Fruit fly (Drosophila melanogaster) whole organism, embryonic: ENCODE measurements around the gene CG15772.
A peak's percentile ranks its signal among the peaks of the same experiment; 100 is the strongest.

ENCODE experiments used
- Abd-B ChIP-seq: fragments of 200-800 bp; sonication (Bioruptor generic); optimal IDR thresholded peaks from 2 replicates; lab custom pipeline; 2018; ENCODE audit warnings: missing biosample characterization, mild to moderate bottlenecking, missing genetic modification characterization, moderate library complexity
- Atf-2 ChIP-seq: fragments of 200-800 bp; sonication (Bioruptor generic); optimal IDR thresholded peaks from 2 replicates; lab custom pipeline; 2016; ENCODE audit warnings: missing biosample characterization, missing genetic modification characterization
- CG15269 ChIP-seq: fragments of 200-800 bp; sonication (Bioruptor generic); optimal IDR thresholded peaks from 2 replicates; lab custom pipeline; 2018; ENCODE audit warnings: missing biosample characterization, mild to moderate bottlenecking, missing genetic modification characterization, moderate library complexity
- CG16813 ChIP-seq: fragments of 200-800 bp; sonication (Bioruptor generic); IDR thresholded peaks from 3 replicates; pipeline ENCODE4 v1.3.6; 2022; ENCODE audit warnings: missing biosample characterization, missing genetic modification characterization; ENCODE audit not compliant: partially characterized antibody
- CG2712 ChIP-seq: fragments of 200-800 bp; optimal IDR thresholded peaks from 3 replicates; lab custom pipeline; 2019; ENCODE audit warnings: missing biosample characterization, mild to moderate bottlenecking, missing genetic modification characterization, moderate library complexity
- CG30403 ChIP-seq: fragments of 200-800 bp; sonication (Bioruptor generic); optimal IDR thresholded peaks from 3 replicates; lab custom pipeline; 2016; ENCODE audit warnings: missing biosample characterization, missing genetic modification characterization
- CG31441 ChIP-seq: fragments of 200-800 bp; sonication (Bioruptor generic); IDR thresholded peaks from 2 replicates; pipeline ENCODE4 v1.3.6; 2022; ENCODE audit warnings: missing biosample characterization, missing genetic modification characterization
- CG3163 ChIP-seq: fragments of 200-800 bp; sonication (Bioruptor generic); optimal IDR thresholded peaks from 3 replicates; lab custom pipeline; 2016; ENCODE audit warnings: missing biosample characterization, missing genetic modification characterization
- CG32767 ChIP-seq: fragments of 200-800 bp; sonication (Bioruptor generic); IDR thresholded peaks from 2 replicates; pipeline ENCODE4 v1.3.6; 2022; ENCODE audit warnings: missing biosample characterization, missing genetic modification characterization
- CG3995 ChIP-seq: fragments of 200-800 bp; sonication (Bioruptor generic); optimal IDR thresholded peaks from 3 replicates; lab custom pipeline; 2016; ENCODE audit warnings: missing biosample characterization, missing genetic modification characterization
- CG4328 ChIP-seq: fragments of 200-800 bp; sonication (Bioruptor generic); optimal IDR thresholded peaks from 3 replicates; lab custom pipeline; 2017; ENCODE audit warnings: missing biosample characterization, missing genetic modification reagents, missing genetic modification characterization
- CG4360 ChIP-seq: fragments of 200-800 bp; sonication (Bioruptor generic); IDR thresholded peaks from 2 replicates; pipeline ENCODE4 v1.3.6; 2022; ENCODE audit warnings: missing biosample characterization, missing genetic modification characterization
- CG5245 ChIP-seq: fragments of 200-800 bp; sonication (Bioruptor generic); optimal IDR thresholded peaks from 3 replicates; lab custom pipeline; 2016; ENCODE audit warnings: missing biosample characterization, missing genetic modification characterization
- CG7372 ChIP-seq: fragments of 200-800 bp; sonication (Bioruptor generic); IDR thresholded peaks from 2 replicates; pipeline ENCODE4 v1.3.6; 2022; ENCODE audit warnings: missing biosample characterization, missing genetic modification characterization
- Dbx ChIP-seq: fragments of 200-800 bp; sonication (Bioruptor generic); IDR thresholded peaks from 3 replicates; pipeline ENCODE4 v1.3.6; 2022; ENCODE audit warnings: missing biosample characterization, missing genetic modification characterization
- Deaf1 ChIP-seq: fragments of 200-800 bp; optimal IDR thresholded peaks from 3 replicates; lab custom pipeline; 2019; ENCODE audit warnings: missing biosample characterization, mild to moderate bottlenecking, missing genetic modification characterization, moderate library complexity
- E2f2 ChIP-seq: fragments of 200-800 bp; sonication (Bioruptor generic); IDR thresholded peaks from 2 replicates; pipeline ENCODE4 v1.3.6; 2022; ENCODE audit warnings: missing biosample characterization, missing genetic modification characterization
- Elba2 ChIP-seq: fragments of 200-800 bp; sonication (Bioruptor generic); optimal IDR thresholded peaks from 3 replicates; lab custom pipeline; 2016; ENCODE audit warnings: missing biosample characterization, missing genetic modification characterization
- HLH4C ChIP-seq: fragments of 200-800 bp; sonication (Bioruptor generic); IDR thresholded peaks from 3 replicates; pipeline ENCODE4 v1.3.6; 2022; ENCODE audit warnings: missing biosample characterization, missing genetic modification characterization; ENCODE audit not compliant: partially characterized antibody
- HmgZ ChIP-seq: fragments of 200-800 bp; sonication (Bioruptor generic); optimal IDR thresholded peaks from 2 replicates; lab custom pipeline; 2018; ENCODE audit warnings: missing biosample characterization, mild to moderate bottlenecking, missing genetic modification characterization
- Hr39 ChIP-seq: fragments of >200 bp; optimal IDR thresholded peaks from 2 replicates; lab custom pipeline; 2017
- Kr ChIP-seq: fragments of 200-800 bp; sonication (Bioruptor generic); optimal IDR thresholded peaks from 2 replicates; lab custom pipeline; 2017; ENCODE audit warnings: missing biosample characterization, mild to moderate bottlenecking, missing genetic modification characterization
- Mad ChIP-seq: fragments of 200-800 bp; sonication (Bioruptor generic); optimal IDR thresholded peaks from 2 replicates; lab custom pipeline; 2016; ENCODE audit warnings: missing biosample characterization, missing genetic modification characterization
- Myb ChIP-seq: fragments of 200-800 bp; sonication (Bioruptor generic); optimal IDR thresholded peaks from 2 replicates; lab custom pipeline; 2016; ENCODE audit warnings: missing biosample characterization, missing genetic modification characterization
- Usf ChIP-seq: fragments of 200-800 bp; sonication (Bioruptor generic); optimal IDR thresholded peaks from 2 replicates; lab custom pipeline; 2017; ENCODE audit warnings: missing genotype, missing biosample characterization, missing genetic modification characterization
- ac ChIP-seq: fragments of 200-800 bp; sonication (Bioruptor generic); optimal IDR thresholded peaks from 3 replicates; lab custom pipeline; 2017; ENCODE audit warnings: missing biosample characterization, mild to moderate bottlenecking, missing genetic modification characterization
- ase ChIP-seq: fragments of 200-800 bp; sonication (Bioruptor generic); IDR thresholded peaks from 3 replicates; pipeline ENCODE4 v1.3.6; 2022; ENCODE audit warnings: missing biosample characterization, missing genetic modification characterization
- bab2 ChIP-seq: fragments of 200-800 bp; sonication (Bioruptor generic); optimal IDR thresholded peaks from 2 replicates; lab custom pipeline; 2016; ENCODE audit warnings: missing biosample characterization, missing genetic modification characterization
- chif ChIP-seq, 2 experiments: fragments of 200-800 bp; sonication (Bioruptor generic); optimal IDR thresholded peaks; 3 replicates each; lab custom pipeline; 2016; ENCODE audit warnings: missing biosample characterization in 2 of 2, missing genetic modification characterization in 2 of 2
- ci ChIP-seq: fragments of 200-800 bp; sonication (Bioruptor generic); IDR thresholded peaks from 3 replicates; pipeline ENCODE4 v1.3.6; 2022; ENCODE audit warnings: missing biosample characterization, missing genetic modification characterization
- crc ChIP-seq: fragments of 200-800 bp; sonication (Bioruptor generic); optimal IDR thresholded peaks from 2 replicates; lab custom pipeline; 2016; ENCODE audit warnings: missing biosample characterization, missing genetic modification characterization
- ems ChIP-seq: fragments of 200-800 bp; sonication (Bioruptor generic); optimal IDR thresholded peaks from 3 replicates; lab custom pipeline; 2016; ENCODE audit warnings: missing biosample characterization, missing genetic modification characterization
- ham ChIP-seq: fragments of 200-800 bp; sonication (Bioruptor generic); IDR thresholded peaks from 2 replicates; pipeline ENCODE4 v1.3.6; 2022; ENCODE audit warnings: missing biosample characterization, missing genetic modification characterization
- hbn ChIP-seq: fragments of 200-800 bp; sonication (Bioruptor generic); IDR thresholded peaks from 2 replicates; pipeline ENCODE4 v1.3.6; 2022; ENCODE audit warnings: missing biosample characterization, missing genetic modification characterization; ENCODE audit not compliant: partially characterized antibody
- her ChIP-seq: fragments of 200-800 bp; sonication (Bioruptor generic); optimal IDR thresholded peaks from 2 replicates; lab custom pipeline; 2016; ENCODE audit warnings: missing biosample characterization, missing genetic modification characterization
- inv ChIP-seq: fragments of 200-800 bp; sonication (Bioruptor generic); IDR thresholded peaks from 2 replicates; pipeline ENCODE4 v1.3.6; 2022; ENCODE audit warnings: missing biosample characterization, missing genetic modification characterization; ENCODE audit not compliant: partially characterized antibody
- lola ChIP-seq, 3 experiments: fragments of >200 bp in 2 of 3; fragments of 200-800 bp in 1 of 3; sonication (Bioruptor generic) in 1 of 3; optimal IDR thresholded peaks; 2 replicates each; lab custom pipeline; 2017 to 2019; ENCODE audit warnings: missing biosample characterization in 3 of 3, missing genetic modification characterization in 3 of 3, mild to moderate bottlenecking in 1 of 3, moderate library complexity in 1 of 3
- pho ChIP-seq: fragments of 200-800 bp; sonication (Bioruptor generic); optimal IDR thresholded peaks from 2 replicates; lab custom pipeline; 2016; ENCODE audit warnings: missing biosample characterization, missing genetic modification characterization
- pzg ChIP-seq: fragments of 200-800 bp; sonication (Bioruptor generic); optimal IDR thresholded peaks from 3 replicates; lab custom pipeline; 2018; ENCODE audit warnings: missing biosample characterization, mild to moderate bottlenecking, missing genetic modification characterization, moderate library complexity
- ranshi ChIP-seq: fragments of 200-800 bp; sonication (Bioruptor generic); IDR thresholded peaks from 2 replicates; pipeline ENCODE4 v1.3.6; 2022; ENCODE audit warnings: missing biosample characterization, missing genetic modification characterization
- sc ChIP-seq, 3 experiments: fragments of >200 bp in 2 of 3; fragments of 200-800 bp in 1 of 3; sonication (Bioruptor generic) in 1 of 3; optimal IDR thresholded peaks; 2 replicates in 2 of 3; 3 replicates in 1 of 3; lab custom pipeline; 2017; ENCODE audit warnings: mild to moderate bottlenecking in 1 of 3, missing biosample characterization in 1 of 3, missing genetic modification characterization in 1 of 3, missing genetic modification reagents in 1 of 3
- sens-2 ChIP-seq: fragments of 200-800 bp; sonication (Bioruptor generic); IDR thresholded peaks from 2 replicates; pipeline ENCODE4 v1.3.6; 2022; ENCODE audit warnings: missing biosample characterization, missing genetic modification characterization
- sna ChIP-seq: fragments of 200-800 bp; sonication (Bioruptor generic); IDR thresholded peaks from 2 replicates; pipeline ENCODE4 v1.3.6; 2022; ENCODE audit warnings: missing biosample characterization, missing genetic modification characterization; ENCODE audit not compliant: partially characterized antibody
- sob ChIP-seq: fragments of 200-800 bp; sonication (Bioruptor generic); IDR thresholded peaks from 2 replicates; pipeline ENCODE4 v1.3.6; 2022; ENCODE audit warnings: missing biosample characterization, missing genetic modification characterization
- ssp ChIP-seq: fragments of 200-800 bp; sonication (Bioruptor generic); IDR thresholded peaks from 2 replicates; pipeline ENCODE4 v1.3.6; 2022; ENCODE audit warnings: missing biosample characterization, missing genetic modification characterization
- stwl ChIP-seq: fragments of 200-800 bp; sonication (Bioruptor generic); optimal IDR thresholded peaks from 3 replicates; lab custom pipeline; 2018; ENCODE audit warnings: missing biosample characterization, mild to moderate bottlenecking, missing genetic modification characterization, moderate library complexity
- toy ChIP-seq: fragments of 200-800 bp; sonication (Bioruptor generic); IDR thresholded peaks from 2 replicates; pipeline ENCODE4 v1.3.6; 2022; ENCODE audit warnings: missing biosample characterization, missing genetic modification characterization
- tup ChIP-seq: fragments of 200-800 bp; sonication (Bioruptor generic); optimal IDR thresholded peaks from 2 replicates; lab custom pipeline; 2016; ENCODE audit warnings: missing biosample characterization, mild to moderate bottlenecking, missing genetic modification characterization, moderate library complexity
- twi ChIP-seq: fragments of 200-800 bp; optimal IDR thresholded peaks from 2 replicates; lab custom pipeline; 2019; ENCODE audit warnings: missing biosample characterization, mild to moderate bottlenecking, missing genetic modification characterization, moderate library complexity
- usp ChIP-seq: fragments of >200 bp; optimal IDR thresholded peaks from 2 replicates; lab custom pipeline; 2017; ENCODE audit warnings: missing biosample characterization, missing genetic modification characterization
- vfl ChIP-seq: fragments of 200-800 bp; sonication (Bioruptor generic); optimal IDR thresholded peaks from 2 replicates; lab custom pipeline; 2016; ENCODE audit warnings: missing biosample characterization, missing genetic modification characterization

The CG15772 gene

dm6 chrX:5705899-5706312, 46.1 kb upstream of the CG15772 start (continued):
- TF ChIP-seq twi (tag; lab: Kevin White, UChicago) (no peak), Myb (GFP tag; lab: Kevin White, UChicago) (peak; percentile 25), CG30403 (GFP tag; lab: Kevin White, UChicago) (peak; percentile 83), CG32767 (GFP tag; lab: Robert Waterston, UW) (peak; percentile 84), HmgZ (tag; lab: Kevin White, UChicago) (peak; percentile 68), sob (peak; percentile 92), crc (GFP tag; lab: Kevin White, UChicago) (peak; percentile 37), Abd-B (GFP tag; lab: Kevin White, UChicago) (peak; percentile 57), E2f2 (peak; percentile 66), CG3163 (no peak), Kr (GFP tag; lab: Kevin White, UChicago) (no peak), Mad (GFP tag; lab: Kevin White, UChicago) (peak; percentile 52), Hr39 (lab: Kevin White, UChicago) (no peak), CG7372 (GFP tag; lab: Robert Waterston, UW) (peak; percentile 95), her (GFP tag; lab: Kevin White, UChicago) (peak; percentile 38), pzg (GFP tag; lab: Kevin White, UChicago) (peak; percentile 5), sens-2 (peak; percentile 42; the same call in 1 of the 2 replicates), Dbx (GFP tag; lab: Robert Waterston, UW) (peak; percentile 93), Deaf1 (tag; lab: Kevin White, UChicago) (peak; percentile 82), ems (GFP tag; lab: Kevin White, UChicago) (peak; percentile 71), Elba2 (no peak), Usf (GFP tag; lab: Kevin White, UChicago) (no peak), ham (0 out of 2 replicates have a peak, but pooled peaks have one; percentile 44), Atf-2 (GFP tag; lab: Kevin White, UChicago) (no peak), vfl (GFP tag; lab: Kevin White, UChicago) (peak; percentile 28), ac (GFP tag; lab: Kevin White, UChicago) (no peak), ci (GFP tag; lab: Robert Waterston, UW) (peak; percentile 95), pho (peak; percentile 47), CG3995 (GFP tag; lab: Kevin White, UChicago) (no peak), ranshi (GFP tag; lab: Robert Waterston, UW) (peak; percentile 90), sc (optimal IDR thresholded peaks at IDR 0.05; lab: Kevin White, UChicago) (no peak), sc (GFP tag; optimal IDR thresholded peaks at IDR 0.05; lab: Kevin White, UChicago) (no peak), hbn (no peak), CG31441 (GFP tag; lab: Robert Waterston, UW) (peak; percentile 86), CG4328 (GFP tag; lab: Kevin White, UChicago) (peak; percentile 69), tup (GFP tag; lab: Kevin White, UChicago) (peak; percentile 65), CG15269 (tag; lab: Kevin White, UChicago) (peak; percentile 84), toy (GFP tag; lab: Robert Waterston, UW) (peak; percentile 88), CG16813 (GFP tag; lab: Robert Waterston, UW) (no peak), usp (GFP tag; lab: Kevin White, UChicago) (no peak), HLH4C (GFP tag; lab: Robert Waterston, UW) (no peak), ssp (peak; percentile 82), CG2712 (peak; percentile 84), sna (GFP tag; lab: Robert Waterston, UW) (no peak), inv (GFP tag; lab: Robert Waterston, UW) (no peak), ase (GFP tag; lab: Robert Waterston, UW) (peak; percentile 88), CG4360 (GFP tag; lab: Robert Waterston, UW) (peak; percentile 59; the same call in 1 of the 2 replicates), stwl (tag; lab: Kevin White, UChicago) (no peak), chif (GFP tag; optimal IDR thresholded peaks at IDR 0.05; lab: Kevin White, UChicago) (peak; percentile 48 to 76), bab2 (GFP tag; lab: Kevin White, UChicago) (peak; percentile 45), lola (GFP tag; optimal IDR thresholded peaks at IDR 0.05; lab: Kevin White, UChicago) (no peak), CG5245 (peak; percentile 68)
